Worm (Caenorhabditis elegans) whole organism, L4 larva: ENCODE data around the gene C54G7.1.
A peak's percentile ranks its signal among the peaks of the same experiment; 100 is the strongest.

Experiments
- T26A8.4 ChIP-seq: fragments of 200-800 bp; sonication (Bioruptor generic); IDR thresholded peaks from 2 replicates; pipeline ENCODE4 v1.3.6; 2022; ENCODE audit warnings: missing genetic modification characterization, missing compliant biosample characterization
- Y5F2A.4 ChIP-seq: fragments of 200-800 bp; sonication (Bioruptor generic); optimal IDR thresholded peaks from 2 replicates; lab custom pipeline; 2018; ENCODE audit warnings: mild to moderate bottlenecking, missing genetic modification characterization, missing compliant biosample characterization
- ama-1 ChIP-seq: fragments of 150-350 bp; optimal IDR thresholded peaks from 2 replicates; lab custom pipeline; 2014; ENCODE audit warnings: inconsistent platforms, mixed read lengths
- ceh-32 ChIP-seq: sonication (generic microtip); optimal IDR thresholded peaks from 2 replicates; lab custom pipeline; 2016; ENCODE audit warnings: mild to moderate bottlenecking, missing genetic modification characterization, missing compliant biosample characterization; ENCODE audit not compliant: poor library complexity
- ceh-44 ChIP-seq: fragments of 200-800 bp; sonication (Bioruptor generic); IDR thresholded peaks from 2 replicates; pipeline ENCODE4 v1.3.6; 2022; ENCODE audit warnings: missing genetic modification reagents, missing genetic modification characterization, missing compliant biosample characterization
- ces-1 ChIP-seq: fragments of 150-350 bp; sonication (generic microtip); optimal IDR thresholded peaks from 4 replicates; lab custom pipeline; 2014; ENCODE audit warnings: missing biosample characterization, missing genetic modification reagents, missing genetic modification characterization
- daf-16 ChIP-seq, 3 experiments: sonication (generic microtip); optimal IDR thresholded peaks; 2 replicates each; lab custom pipeline; 2016 to 2017; ENCODE audit warnings: missing genetic modification characterization in 3 of 3, missing genetic modification reagents in 3 of 3, mild to moderate bottlenecking in 2 of 3, missing compliant biosample characterization in 2 of 3, missing biosample characterization in 1 of 3, moderate library complexity in 1 of 3
- daf-19 ChIP-seq: fragments of 200-800 bp; sonication (Bioruptor generic); conservative IDR thresholded peaks from 2 replicates; pipeline ENCODE4 v1.3.6; 2022; ENCODE audit warnings: missing genetic modification characterization, missing compliant biosample characterization
- dmd-8 ChIP-seq: fragments of 200-800 bp; sonication (Bioruptor generic); IDR thresholded peaks from 2 replicates; pipeline ENCODE4 v1.3.6; 2022; ENCODE audit warnings: missing genetic modification characterization, missing compliant biosample characterization
- dpl-1 ChIP-seq: fragments of 150-350 bp; optimal IDR thresholded peaks from 2 replicates; lab custom pipeline; 2014; ENCODE audit warnings: missing biosample characterization, missing genetic modification reagents, missing genetic modification characterization
- duxl-1 ChIP-seq: sonication (generic microtip); optimal IDR thresholded peaks from 2 replicates; lab custom pipeline; 2016; ENCODE audit warnings: mild to moderate bottlenecking, missing genetic modification characterization, moderate library complexity, missing compliant biosample characterization; ENCODE audit not compliant: poor library complexity
- dve-1 ChIP-seq: sonication (generic microtip); optimal IDR thresholded peaks from 2 replicates; lab custom pipeline; 2017; ENCODE audit warnings: antibody characterized with exemption, mild to moderate bottlenecking, missing genetic modification characterization, missing compliant biosample characterization; ENCODE audit not compliant: insufficient read depth
- egl-43 ChIP-seq: fragments of 200-800 bp; sonication (Bioruptor generic); IDR thresholded peaks from 2 replicates; pipeline ENCODE4 v1.3.6; 2022; ENCODE audit warnings: missing genetic modification reagents, missing genetic modification characterization, missing compliant biosample characterization
- fkh-10 ChIP-seq: fragments of 150-350 bp; optimal IDR thresholded peaks from 2 replicates; lab custom pipeline; 2014; ENCODE audit warnings: missing biosample characterization, missing genetic modification reagents, missing genetic modification characterization
- fos-1 ChIP-seq: fragments of 150-350 bp; optimal IDR thresholded peaks from 2 replicates; lab custom pipeline; 2014; ENCODE audit warnings: missing biosample characterization, missing genetic modification characterization
- hif-1 ChIP-seq, 2 experiments: sonication (generic microtip); optimal IDR thresholded peaks; 2 replicates each; lab custom pipeline; 2016 to 2017; ENCODE audit warnings: missing compliant biosample characterization in 2 of 2, missing genetic modification characterization in 2 of 2, missing genetic modification reagents in 2 of 2, missing genotype in 2 of 2, mild to moderate bottlenecking in 1 of 2
- hlh-30 ChIP-seq: sonication (generic microtip); optimal IDR thresholded peaks from 2 replicates; lab custom pipeline; 2017; ENCODE audit warnings: antibody characterized with exemption, mild to moderate bottlenecking, missing genetic modification characterization, missing compliant biosample characterization; ENCODE audit not compliant: insufficient read depth
- hmg-1.1 ChIP-seq: fragments of 200-800 bp; sonication (Bioruptor generic); IDR thresholded peaks from 2 replicates; pipeline ENCODE4 v1.3.6; 2022; ENCODE audit warnings: missing genetic modification reagents, missing genetic modification characterization, missing compliant biosample characterization
- lin-29 ChIP-seq: fragments of 200-800 bp; sonication (Bioruptor generic); IDR thresholded peaks from 2 replicates; pipeline ENCODE4 v1.3.6; 2022; ENCODE audit warnings: missing genetic modification reagents, missing genetic modification characterization, missing compliant biosample characterization
- lin-39 ChIP-seq: fragments of 150-350 bp; optimal IDR thresholded peaks from 2 replicates; lab custom pipeline; 2014; ENCODE audit warnings: missing biosample characterization, missing genetic modification reagents, missing genetic modification characterization
- madf-9 ChIP-seq: fragments of 200-800 bp; sonication (Bioruptor generic); conservative IDR thresholded peaks from 2 replicates; pipeline ENCODE4 v1.3.6; 2022; ENCODE audit warnings: missing genetic modification reagents, missing genetic modification characterization, missing compliant biosample characterization
- mdl-1 ChIP-seq, 2 experiments: fragments of 150-350 bp in 1 of 2; sonication (generic microtip) in 1 of 2; optimal IDR thresholded peaks; 2 replicates each; lab custom pipeline; 2014 to 2017; ENCODE audit warnings: missing biosample characterization in 2 of 2, missing genetic modification characterization in 2 of 2
- mes-2 ChIP-seq: sonication (generic microtip); optimal IDR thresholded peaks from 2 replicates; lab custom pipeline; 2016; ENCODE audit warnings: missing genotype, mild to moderate bottlenecking, missing genetic modification characterization, missing compliant biosample characterization; ENCODE audit not compliant: poor library complexity, severe bottlenecking
- mxl-2 ChIP-seq: fragments of 200-800 bp; sonication (Bioruptor generic); conservative IDR thresholded peaks from 2 replicates; pipeline ENCODE4 v1.3.6; 2022; ENCODE audit warnings: missing genetic modification reagents, missing genetic modification characterization, missing compliant biosample characterization
- nhr-102 ChIP-seq: sonication (generic microtip); optimal IDR thresholded peaks from 2 replicates; lab custom pipeline; 2016; ENCODE audit warnings: mild to moderate bottlenecking, missing genetic modification characterization, moderate library complexity, missing compliant biosample characterization
- nhr-237 ChIP-seq: sonication (generic microtip); optimal IDR thresholded peaks from 2 replicates; lab custom pipeline; 2017; ENCODE audit warnings: missing biosample characterization, missing genetic modification characterization
- nhr-28 ChIP-seq: fragments of 150-350 bp; optimal IDR thresholded peaks from 2 replicates; lab custom pipeline; 2014; ENCODE audit warnings: missing biosample characterization, missing genetic modification characterization
- pha-4 ChIP-seq, 2 experiments: fragments of 150-350 bp in 1 of 2; fragments of 200-800 bp in 1 of 2; sonication (Bioruptor generic) in 1 of 2; IDR thresholded peaks in 1 of 2; optimal IDR thresholded peaks in 1 of 2; 2 replicates each; pipeline versions ENCODE4 v1.3.6 to Lab custom; 2014 to 2022; ENCODE audit warnings: missing genetic modification characterization in 2 of 2, missing genetic modification reagents in 2 of 2, missing biosample characterization in 1 of 2, missing compliant biosample characterization in 1 of 2
- php-3 ChIP-seq: fragments of 200-800 bp; sonication (Bioruptor generic); IDR thresholded peaks from 2 replicates; pipeline ENCODE4 v1.3.6; 2022; ENCODE audit warnings: missing genetic modification reagents, missing genetic modification characterization, missing compliant biosample characterization
- pqm-1 ChIP-seq: sonication (generic microtip); optimal IDR thresholded peaks from 2 replicates; lab custom pipeline; 2017; ENCODE audit warnings: missing biosample characterization, missing genetic modification characterization
- saeg-2 ChIP-seq: fragments of 200-800 bp; sonication (Bioruptor generic); IDR thresholded peaks from 2 replicates; pipeline ENCODE4 v1.3.6; 2022; ENCODE audit warnings: missing genetic modification reagents, missing genetic modification characterization, missing compliant biosample characterization
- set-16 ChIP-seq: fragments of 200-800 bp; sonication (Bioruptor generic); IDR thresholded peaks from 2 replicates; pipeline ENCODE4 v1.3.6; 2022; ENCODE audit warnings: missing genetic modification reagents, missing genetic modification characterization, missing compliant biosample characterization
- skn-1 ChIP-seq: fragments of 150-350 bp; optimal IDR thresholded peaks from 2 replicates; lab custom pipeline; 2014; ENCODE audit warnings: missing biosample characterization, missing genetic modification characterization
- unc-62 ChIP-seq, 3 experiments: fragments of 150-350 bp in 1 of 3; sonication (generic microtip); optimal IDR thresholded peaks in 2 of 3; peaks in 1 of 3; 1 replicate in 1 of 3; 2 replicates in 2 of 3; lab custom pipeline; 2014 to 2017; ENCODE audit warnings: missing biosample characterization in 3 of 3, missing genetic modification characterization in 3 of 3, missing genetic modification reagents in 3 of 3, missing genotype in 1 of 3
- zip-2 ChIP-seq: fragments of 150-350 bp; optimal IDR thresholded peaks from 2 replicates; lab custom pipeline; 2014; ENCODE audit warnings: missing biosample characterization, missing genetic modification characterization

Gene C54G7.1

DNA sequence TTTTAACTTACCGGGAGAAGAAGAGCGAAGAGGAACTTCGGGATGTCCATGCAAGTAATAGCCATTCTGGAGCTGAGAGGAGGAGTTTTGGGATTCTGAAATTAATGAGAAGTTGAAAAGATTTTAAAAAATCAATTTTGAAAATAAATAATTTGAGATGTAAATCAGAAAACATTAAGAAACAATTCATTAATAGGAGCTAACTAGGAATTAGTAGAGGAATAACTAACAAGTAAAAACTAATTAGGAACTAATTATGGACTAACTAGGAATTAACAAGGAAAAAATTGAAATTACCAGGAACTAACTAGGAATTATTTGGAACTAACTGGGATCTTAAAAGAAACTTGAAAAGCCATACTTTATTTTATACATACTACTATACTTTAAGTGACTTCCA lies 28.8 kb upstream of the C54G7.1 start, which contains the start of gene T23F2.4:
Gene T23F2.4 (minus strand): TSS at position 101 of the 400 bp plus-strand sequence.
- TF ChIP-seq skn-1 = no peak
- TF ChIP-seq ama-1 (lab: Kevin White, UChicago) = no peak
- no peak for TF ChIP-seq madf-9 (GFP tag; lab: Robert Waterston, UW)
- no peak for TF ChIP-seq egl-43 (GFP tag; lab: Robert Waterston, UW)
- TF ChIP-seq T26A8.4 (GFP tag; lab: Robert Waterston, UW) = no peak
- no peak for TF ChIP-seq saeg-2 (GFP tag; lab: Robert Waterston, UW)
- no peak for TF ChIP-seq set-16 (GFP tag; lab: Robert Waterston, UW)
- TF ChIP-seq lin-29 (GFP tag; lab: Robert Waterston, UW) = no peak
- TF ChIP-seq daf-19 (GFP tag; lab: Robert Waterston, UW) = no peak
- TF ChIP-seq ces-1 (GFP tag; lab: Kevin White, UChicago) = no peak
- TF ChIP-seq zip-2 = no peak
- no peak for TF ChIP-seq hmg-1.1 (GFP tag; lab: Robert Waterston, UW)
- TF ChIP-seq dpl-1 (GFP tag; lab: Kevin White, UChicago) = no peak
- no peak for TF ChIP-seq mxl-2 (GFP tag; lab: Robert Waterston, UW)
- TF ChIP-seq fkh-10 (GFP tag; lab: Kevin White, UChicago) = no peak
- no peak for TF ChIP-seq mes-2 (tag; lab: Kevin White, UChicago)
- TF ChIP-seq Y5F2A.4 (GFP tag; lab: Kevin White, UChicago) = no peak

DNA sequence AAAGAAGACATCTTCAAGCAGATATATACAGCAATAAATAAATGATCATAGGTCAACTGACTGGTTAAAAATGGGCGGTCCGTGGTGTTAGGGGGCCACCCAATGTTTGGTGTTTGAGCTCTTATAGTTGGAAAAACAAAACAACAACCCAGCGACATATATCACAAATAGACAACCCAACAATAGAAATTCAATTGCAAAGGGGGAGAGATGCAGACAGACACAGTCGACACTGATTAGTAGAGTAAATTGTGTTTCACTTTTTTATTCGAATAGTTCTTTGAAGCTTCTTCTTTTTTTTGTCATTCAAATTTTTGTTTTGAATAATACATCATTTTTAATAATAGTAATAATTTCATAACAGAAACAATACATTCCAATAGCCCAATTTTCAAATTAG lies 28.3 kb upstream of the C54G7.1 start:
- TF ChIP-seq php-3 (GFP tag; lab: Robert Waterston, UW) (no peak), nhr-102 (tag; lab: Kevin White, UChicago) (no peak), nhr-237 (no peak), dmd-8 (GFP tag; lab: Robert Waterston, UW) (no peak), lin-39 (tag; lab: Kevin White, UChicago) (no peak), pha-4 (GFP tag; IDR thresholded peaks at IDR 0.05; lab: Robert Waterston, UW) (no peak), pha-4 (tag; optimal IDR thresholded peaks at IDR 0.05; lab: Kevin White, UChicago) (no peak), ceh-44 (GFP tag; lab: Robert Waterston, UW) (no peak), ceh-32 (tag; lab: Kevin White, UChicago) (no peak), madf-9 (GFP tag; lab: Robert Waterston, UW) (no peak), daf-16 (GFP tag; optimal IDR thresholded peaks at IDR 0.05; lab: Kevin White, UChicago) (no peak), daf-16 (tag; optimal IDR thresholded peaks at IDR 0.05; lab: Kevin White, UChicago) (peak; percentile 28), ces-1 (GFP tag; lab: Kevin White, UChicago) (peak; percentile 76)
- TF ChIP-seq, all 104 proteins: peak for 2

DNA sequence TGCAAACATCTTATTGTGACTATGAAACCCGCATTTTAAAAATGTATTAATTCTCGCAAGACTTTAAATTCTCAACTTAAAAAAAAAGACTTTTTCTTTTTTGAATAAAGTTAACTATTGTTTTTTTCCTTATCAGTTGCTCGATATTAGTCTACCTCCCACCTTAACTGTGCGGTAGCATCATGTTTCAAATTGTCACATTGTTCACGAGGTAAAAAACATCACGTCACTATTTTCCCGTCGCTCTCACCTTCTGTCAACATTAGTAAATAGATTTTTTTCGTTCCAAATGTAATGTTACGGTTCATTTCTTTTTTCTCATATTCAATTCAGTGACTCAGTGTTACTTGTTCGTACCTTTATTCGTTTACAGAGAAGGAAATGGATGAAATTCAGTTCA lies 27.4 kb upstream of the C54G7.1 start:
- TF ChIP-seq hif-1 (tag; optimal IDR thresholded peaks at IDR 0.05; lab: Kevin White, UChicago) (peak in 1 of 2 experiments; percentile 11), daf-16 (GFP tag; optimal IDR thresholded peaks at IDR 0.05; lab: Kevin White, UChicago) (no peak), daf-16 (tag; optimal IDR thresholded peaks at IDR 0.05; lab: Kevin White, UChicago) (peak; percentile 47), duxl-1 (tag; lab: Kevin White, UChicago) (no peak), pqm-1 (tag; lab: Kevin White, UChicago) (peak; percentile 16), fos-1 (tag; lab: Kevin White, UChicago) (no peak), hlh-30 (tag; lab: Kevin White, UChicago) (peak; percentile 65), mdl-1 (tag; optimal IDR thresholded peaks at IDR 0.05; lab: Kevin White, UChicago) (peak in 1 of 2 experiments; percentile 4), dve-1 (tag; lab: Kevin White, UChicago) (peak; percentile 48), nhr-28 (peak; percentile 12), unc-62 (GFP tag; optimal IDR thresholded peaks at IDR 0.05 in 1 of 2; lab: Kevin White, UChicago) (peak in 1 of 2 experiments; percentile 39), unc-62 (tag; optimal IDR thresholded peaks at IDR 0.05; lab: Kevin White, UChicago) (no peak)
